Fruit fly (Drosophila melanogaster) S2 (cell line): ENCODE measurements around the gene mus302.

Source experiments
- CG8478 ChIP-seq: fragments of >200 bp; optimal IDR thresholded peaks from 2 replicates; lab custom pipeline; 2018
- CTCF ChIP-seq, 2 experiments: fragments of >200 bp; optimal IDR thresholded peaks; 2 replicates each; lab custom pipeline; 2018

DNA sequence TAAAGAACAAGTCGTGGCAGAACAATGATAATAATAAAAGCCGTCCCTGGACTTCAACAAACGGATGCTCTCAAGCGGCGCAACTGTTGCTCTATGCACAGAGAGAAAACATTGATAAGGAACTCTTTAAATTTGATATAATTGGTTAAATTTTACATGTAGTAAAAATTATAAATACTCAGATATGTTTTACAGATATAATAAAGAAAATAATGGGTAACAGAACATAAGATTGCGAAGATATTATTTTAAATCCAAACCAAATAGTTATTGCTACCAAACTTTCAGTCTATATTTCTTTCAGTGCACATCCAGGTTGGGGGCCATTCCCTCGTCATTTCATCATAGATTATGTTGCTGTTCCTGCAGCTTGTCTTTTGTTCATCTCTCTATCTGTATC, 29.8 kb downstream of the mus302 start:
- TF ChIP-seq CG8478 (lab: Kevin White, UChicago) (no peak), CTCF (optimal IDR thresholded peaks at IDR 0.05; lab: Kevin White, UChicago) (no peak)
